Fruit fly (Drosophila melanogaster) whole organism, larva: Measurements from ENCODE around the gene CG8774.

Source experiments
- noc ChIP-seq: fragments of 200-800 bp; sonication (Bioruptor generic); optimal IDR thresholded peaks from 3 replicates; lab custom pipeline; 2019; ENCODE audit warnings: missing biosample characterization, mild to moderate bottlenecking, missing genetic modification characterization, moderate library complexity

CG8774 gene

DNA sequence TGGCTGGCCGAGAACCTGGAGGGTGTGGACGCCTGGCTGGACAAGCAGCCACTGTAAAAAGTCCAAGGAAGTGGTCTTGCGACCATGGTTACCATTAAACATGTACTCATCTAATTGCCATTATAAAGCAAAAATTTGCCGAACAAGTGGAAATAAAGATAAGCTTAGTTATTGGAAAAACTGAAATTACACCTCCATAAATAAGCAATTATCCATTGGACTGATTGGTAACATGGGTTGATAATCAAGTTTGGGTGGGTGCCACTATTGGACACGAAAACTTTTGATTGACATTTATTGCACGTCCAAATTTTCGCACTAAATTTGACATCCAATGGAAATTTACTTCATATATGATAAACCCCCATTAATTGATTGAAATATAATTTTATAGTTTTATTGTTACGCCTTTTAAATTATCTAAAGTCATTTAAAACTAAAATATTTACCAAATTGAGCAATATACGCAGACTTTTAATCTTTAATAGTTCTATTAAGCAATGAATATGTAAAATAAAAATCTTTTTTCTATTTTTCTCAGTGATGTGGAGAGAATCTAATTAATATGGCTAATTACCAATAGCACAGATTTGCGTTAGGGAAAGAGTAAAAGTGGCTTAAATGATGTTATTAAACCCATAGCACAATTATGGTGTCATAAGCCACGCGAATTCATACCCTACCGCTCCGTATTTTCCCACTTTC, at the start of gene CG8774:
TSS of gene CG8774 (plus strand) at position 655 of the 705 bp plus-strand sequence.
- no peak for TF ChIP-seq noc

DNA sequence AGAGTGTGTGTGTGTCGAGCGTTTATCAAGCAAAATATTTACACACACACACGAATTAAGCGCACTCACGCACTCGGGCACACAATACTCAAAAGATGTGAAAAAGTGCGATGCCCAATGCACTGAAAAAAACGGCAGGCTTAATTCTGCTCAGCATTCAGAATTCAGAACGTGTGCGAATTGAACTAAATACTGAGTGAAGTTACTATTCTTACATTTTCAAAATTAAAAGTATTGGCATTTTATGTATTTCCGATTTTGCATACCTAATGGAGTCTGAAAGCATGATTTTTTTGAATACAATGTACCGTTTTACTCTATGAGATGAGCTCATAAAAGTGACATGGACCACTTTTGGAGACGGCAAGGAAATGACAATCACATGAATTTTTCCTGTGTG, 41.5 kb upstream of the CG8774 start:
- TF ChIP-seq noc, result no peak

- TF ChIP-seq noc, result no peak
These were observed 39.6 kb upstream of the CG8774 start, which contains the start of gene Ace for dm6 chr3R:13258696-13259567. Gene Ace (minus strand): TSS chr3R:13259517.

- TF ChIP-seq noc, result no peak
These were observed 38.4 kb upstream of the CG8774 start, which contains the start of gene CG11686 for dm6 chr3R:13260114-13260673. Gene CG11686 (plus strand): TSS chr3R:13260356.

dm6 chr3R:13261706-13262105, 36.9 kb upstream of the CG8774 start:
- TF ChIP-seq noc, result no peak

DNA sequence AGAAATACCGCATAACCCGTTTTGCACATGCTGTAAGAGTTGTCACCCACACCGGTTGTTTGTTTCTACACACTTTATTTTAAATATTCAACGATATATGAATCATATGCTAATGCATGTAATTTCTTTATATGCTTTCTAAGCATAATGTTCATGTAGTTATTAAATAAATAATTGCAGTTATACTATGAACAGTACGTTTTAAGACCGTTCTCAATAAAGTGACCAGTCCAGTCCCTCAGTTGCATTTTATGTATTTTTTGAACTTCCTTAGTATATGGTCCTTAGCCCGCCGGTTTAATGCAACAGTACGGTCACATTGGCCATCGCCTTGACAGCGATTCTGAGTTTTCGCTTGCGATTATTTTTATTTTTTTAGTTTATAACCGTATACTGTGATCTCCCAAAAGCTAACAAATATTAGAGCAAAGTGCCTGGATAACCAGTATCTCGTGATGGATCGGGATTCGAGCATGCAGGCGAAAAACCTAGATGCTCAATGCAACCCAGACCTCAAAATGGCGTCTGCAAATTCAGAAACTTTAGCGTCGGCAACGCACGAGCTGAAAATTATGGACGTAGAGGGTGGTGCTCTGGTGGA, 34.4 kb upstream of the CG8774 start, which contains the start of gene Ravus:
TSS of gene Ravus (minus strand) at position 1 of the 601 bp plus-strand sequence.
- TF ChIP-seq noc, result peak; percentile 72

DNA sequence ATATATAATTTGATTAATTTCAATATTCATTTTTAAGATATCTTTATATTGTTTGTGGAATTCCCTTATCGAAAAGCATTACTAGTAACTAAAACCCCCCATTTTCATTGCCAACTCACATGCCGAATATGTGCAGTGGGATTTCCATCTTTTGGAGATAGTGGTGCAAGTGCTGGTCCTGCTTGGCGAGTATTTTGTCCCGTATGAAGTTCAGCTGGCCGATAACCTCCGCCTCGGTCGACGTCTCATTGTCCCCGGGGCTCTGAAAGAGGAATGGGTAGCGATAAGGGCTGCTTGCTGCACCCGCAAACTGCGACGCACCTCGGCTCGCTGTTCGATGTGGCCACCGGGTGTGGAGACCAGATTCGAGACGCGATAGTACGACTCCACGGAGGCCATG, 27.9 kb upstream of the CG8774 start:
- no peak for TF ChIP-seq noc

dm6 chr3R:13271758-13272157, 26.8 kb upstream of the CG8774 start, which contains the start of gene TBC1D5:
Gene TBC1D5 (minus strand): TSS chr3R:13272011.
- no peak for TF ChIP-seq noc

- TF ChIP-seq noc, result no peak
These were observed 25.1 kb upstream of the CG8774 start for dm6 chr3R:13273462-13273861.

DNA sequence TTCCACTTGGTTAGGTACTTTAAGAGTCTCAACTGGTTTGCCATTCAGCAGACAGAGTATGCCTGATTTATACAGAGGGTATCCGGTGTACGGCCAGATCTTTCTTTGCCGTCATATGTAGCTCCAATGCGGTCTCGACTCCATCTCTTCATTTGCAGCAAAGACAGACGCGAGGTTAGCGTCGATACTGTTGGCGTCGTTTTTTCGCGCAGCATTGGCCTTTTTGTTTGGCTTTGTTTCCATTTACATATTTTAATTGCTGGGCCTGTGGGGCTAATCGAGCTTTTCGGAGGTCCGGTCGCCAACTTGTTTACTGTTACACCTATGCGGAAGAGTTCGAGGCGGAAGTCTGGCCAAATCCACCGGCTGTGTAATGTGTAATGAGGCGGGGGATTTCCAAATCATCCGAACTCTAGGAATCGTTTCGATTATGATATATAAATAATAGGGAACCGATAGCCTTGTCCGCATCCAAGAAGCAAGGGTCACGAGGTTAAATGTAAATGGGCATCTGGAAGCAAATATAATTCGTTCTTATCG, 24.2 kb upstream of the CG8774 start:
- no peak for TF ChIP-seq noc

DNA sequence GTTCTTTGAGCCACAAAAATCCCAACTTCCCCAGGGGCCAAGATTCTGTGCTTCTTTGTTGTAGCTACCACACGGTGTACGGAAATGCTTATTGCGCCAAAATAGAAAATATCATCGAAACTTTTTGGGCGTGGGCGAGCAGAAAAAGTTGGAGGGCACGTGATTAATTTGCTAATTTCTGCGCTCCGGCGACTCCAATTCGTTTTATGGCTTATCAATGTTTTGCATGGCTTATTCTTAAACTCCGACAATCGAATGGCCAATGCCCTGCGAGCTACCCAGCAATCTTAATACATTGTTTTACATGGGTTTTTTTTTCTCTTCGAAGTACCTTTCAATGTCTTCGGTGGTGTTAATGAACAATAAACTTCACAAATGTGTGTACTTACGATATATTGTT, 23.1 kb upstream of the CG8774 start:
- no peak for TF ChIP-seq noc

- TF ChIP-seq noc, result no peak
These were observed 19.1 kb upstream of the CG8774 start, which contains the start of gene CG8630 for dm6 chr3R:13279419-13279818. Gene CG8630 (plus strand): TSS chr3R:13279721.

DNA sequence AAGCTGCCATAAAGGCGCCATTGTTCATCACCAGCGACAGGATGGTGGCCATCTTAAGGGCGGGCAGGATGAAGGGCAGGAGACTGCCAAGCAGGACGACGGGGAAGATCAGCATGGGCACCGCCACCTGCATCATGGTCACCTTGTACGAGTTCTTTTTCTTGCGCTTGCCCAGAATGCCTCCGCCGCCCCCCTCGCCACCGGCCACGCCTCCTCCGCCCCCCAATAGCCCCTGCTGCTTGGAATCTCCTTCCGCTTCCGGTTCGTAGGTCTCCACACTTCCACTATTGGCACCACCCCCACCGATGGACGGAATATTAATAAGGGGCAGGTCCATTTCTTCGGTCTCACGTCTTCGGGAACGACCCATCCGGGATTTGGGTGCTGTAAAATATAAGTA, 13.5 kb upstream of the CG8774 start:
- no peak for TF ChIP-seq noc

DNA sequence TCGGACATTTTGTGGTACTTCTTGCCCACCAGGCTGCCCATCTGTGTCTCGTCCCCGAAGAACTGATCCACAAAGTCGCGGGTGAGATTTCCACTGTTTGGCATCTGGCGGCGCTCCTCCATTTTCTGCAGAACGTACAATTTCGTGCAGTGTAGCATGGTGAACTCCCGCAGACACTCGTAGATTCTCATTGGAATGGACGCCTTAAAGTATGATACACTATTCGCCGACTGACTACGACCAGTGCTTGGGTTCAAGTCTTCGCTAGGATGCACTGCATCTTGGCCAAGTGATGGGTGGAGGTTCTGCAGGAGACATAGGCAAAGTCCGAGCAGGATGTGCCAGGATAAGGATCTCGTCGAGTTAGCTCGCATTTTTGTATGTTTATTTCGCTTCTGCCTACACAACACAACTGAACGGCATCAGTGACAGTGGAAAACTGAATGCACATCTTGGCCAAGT, 12.4 kb upstream of the CG8774 start, which contains the start of gene CG15888:
TSS of gene CG15888 (minus strand) at position 412 of the 462 bp plus-strand sequence.
- no peak for TF ChIP-seq noc

DNA sequence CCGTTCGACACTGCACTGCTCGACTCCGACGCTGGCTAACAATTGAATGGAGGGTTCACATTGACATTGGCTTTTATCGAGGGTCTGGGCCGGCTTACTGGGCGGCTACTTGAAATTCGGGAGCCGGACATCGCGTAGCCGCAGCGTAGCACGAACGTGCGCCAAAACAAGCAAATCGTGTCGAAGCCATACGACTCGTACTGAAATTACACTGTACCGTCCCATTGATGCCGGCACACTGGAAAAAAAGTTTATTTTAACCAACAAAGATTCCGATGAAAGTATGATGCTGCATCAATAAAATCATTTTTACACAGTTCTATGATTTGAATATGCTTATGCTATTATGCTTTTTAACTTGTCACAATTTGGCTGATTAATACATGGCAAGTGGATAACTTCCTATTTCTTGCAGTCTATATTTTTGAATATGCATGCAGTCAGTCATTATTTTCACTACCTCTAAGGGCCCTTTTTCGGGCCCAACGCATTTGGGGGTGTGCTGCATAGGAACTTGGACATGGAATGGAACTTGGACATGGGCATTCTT, 9.7 kb upstream of the CG8774 start, which contains the start of gene apn:
TSS of gene apn (minus strand) at position 51 of the 550 bp plus-strand sequence.
- TF ChIP-seq noc, result no peak

DNA sequence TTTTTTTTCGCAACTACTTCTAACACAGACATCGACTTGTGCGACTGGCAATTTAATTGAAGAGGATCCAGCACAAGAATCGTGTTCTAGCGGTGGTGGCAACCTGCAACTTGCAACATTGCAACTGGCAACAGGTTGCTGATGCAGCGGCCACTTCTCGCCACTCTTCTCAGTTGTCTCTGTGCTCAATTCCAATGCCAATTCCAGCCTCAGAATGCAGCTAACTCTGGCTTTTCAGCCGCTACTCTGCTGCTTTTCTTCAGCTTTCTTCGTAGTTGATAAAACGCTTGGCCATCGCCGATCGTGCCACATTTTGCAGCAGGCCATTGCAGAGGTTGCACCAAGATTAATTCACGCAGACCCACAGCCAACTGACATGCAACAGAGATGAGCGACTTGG, 8.2 kb upstream of the CG8774 start, which contains the start of gene Osi22:
TSS of gene Osi22 (plus strand) at position 301 of the 400 bp plus-strand sequence.
- TF ChIP-seq noc, result no peak
